Worm (Caenorhabditis elegans) whole organism, young adult: ENCODE measurements around the gene T20D3.6.

Source experiments
- attf-5 ChIP-seq: fragments of 200-800 bp; sonication (Bioruptor generic); optimal IDR thresholded peaks from 2 replicates; lab custom pipeline; 2018; ENCODE audit warnings: mild to moderate bottlenecking, missing genetic modification characterization, missing compliant biosample characterization
- ceh-79 ChIP-seq: sonication (generic microtip); optimal IDR thresholded peaks from 2 replicates; lab custom pipeline; 2017; ENCODE audit warnings: mild to moderate bottlenecking, missing genetic modification characterization, missing compliant biosample characterization
- die-1 ChIP-seq: sonication (generic microtip); optimal IDR thresholded peaks from 2 replicates; lab custom pipeline; 2016; ENCODE audit warnings: missing genotype, mild to moderate bottlenecking, missing genetic modification characterization, missing compliant biosample characterization
- dpl-1 ChIP-seq: fragments of 150-350 bp; optimal IDR thresholded peaks from 2 replicates; lab custom pipeline; 2014; ENCODE audit warnings: missing biosample characterization, missing genetic modification reagents, missing genetic modification characterization
- lag-1 ChIP-seq: fragments of 200-800 bp; sonication (Bioruptor generic); IDR thresholded peaks from 2 replicates; pipeline ENCODE4 v1.3.6; 2022; ENCODE audit warnings: missing genetic modification reagents, missing genetic modification characterization, missing compliant biosample characterization
- madf-6 ChIP-seq: fragments of 200-800 bp; sonication (Bioruptor generic); IDR thresholded peaks from 2 replicates; pipeline ENCODE4 v1.3.6; 2022; ENCODE audit warnings: missing genetic modification reagents, missing genetic modification characterization, missing compliant biosample characterization
- madf-8 ChIP-seq: fragments of 200-800 bp; sonication (Bioruptor generic); conservative IDR thresholded peaks from 2 replicates; pipeline ENCODE4 v1.3.6; 2022; ENCODE audit warnings: missing genetic modification reagents, missing genetic modification characterization, missing compliant biosample characterization
- nfya-1 ChIP-seq: sonication (generic microtip); optimal IDR thresholded peaks from 2 replicates; lab custom pipeline; 2017; ENCODE audit warnings: antibody characterized with exemption, missing compliant biosample characterization, missing genetic modification characterization, borderline replicate concordance; ENCODE audit not compliant: insufficient read depth
- nfya-2 ChIP-seq: fragments of 200-800 bp; sonication (Bioruptor generic); IDR thresholded peaks from 2 replicates; pipeline ENCODE4 v1.3.6; 2022; ENCODE audit warnings: missing genetic modification reagents, missing genetic modification characterization, missing compliant biosample characterization
- pha-4 ChIP-seq: fragments of 150-350 bp; sonication (generic microtip); optimal IDR thresholded peaks from 2 replicates; lab custom pipeline; 2014; ENCODE audit warnings: missing biosample characterization, missing genetic modification reagents, missing genetic modification characterization
- sea-2 ChIP-seq: fragments of 200-800 bp; sonication (Bioruptor generic); IDR thresholded peaks from 2 replicates; pipeline ENCODE4 v1.3.6; 2022; ENCODE audit warnings: missing genetic modification characterization, missing compliant biosample characterization
- unc-130 ChIP-seq: sonication (generic microtip); optimal IDR thresholded peaks from 2 replicates; lab custom pipeline; 2016; ENCODE audit warnings: missing genetic modification reagents, missing genetic modification characterization, missing compliant biosample characterization

DNA sequence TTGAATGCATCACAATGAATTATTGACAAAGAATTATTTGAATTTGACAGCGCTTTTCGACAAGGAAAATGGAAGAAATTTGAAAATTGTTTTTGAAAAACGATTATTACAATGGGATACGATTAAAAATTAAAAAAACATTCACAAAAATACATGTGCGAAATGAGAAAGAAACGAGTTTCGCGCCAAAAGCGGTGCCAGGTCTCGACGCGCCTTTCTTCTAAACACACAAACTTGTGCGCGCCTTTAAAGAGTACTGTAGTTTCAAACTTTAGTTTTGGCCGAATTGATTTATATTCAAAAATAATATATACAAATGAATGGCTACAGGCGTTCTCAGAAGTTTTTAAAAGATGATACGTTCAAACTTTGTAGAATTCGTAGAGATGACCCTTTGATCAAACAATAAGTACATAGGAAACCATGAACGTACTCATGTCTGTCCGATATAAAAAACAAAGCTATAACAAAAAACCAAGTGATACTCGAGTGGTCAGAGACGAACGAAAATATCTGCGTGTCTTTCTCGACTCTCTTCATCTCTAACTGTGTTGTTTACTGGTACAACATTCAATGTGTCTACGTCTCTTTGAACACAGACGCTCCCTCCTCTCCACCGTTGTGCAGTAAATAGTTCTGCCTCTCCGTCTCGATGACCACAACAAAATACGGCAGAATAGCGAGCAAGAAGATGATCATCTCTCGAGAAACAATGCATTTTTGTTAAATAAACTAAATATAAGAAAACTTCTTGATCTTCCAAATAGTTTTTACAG lies 28.9 kb upstream of the T20D3.6 start:
- no peak for TF ChIP-seq nfya-1 (tag; lab: Kevin White, UChicago)
- TF ChIP-seq nfya-2 (GFP tag; lab: Robert Waterston, UW): no peak
- TF ChIP-seq sea-2 (GFP tag; lab: Robert Waterston, UW): no peak
- no peak for TF ChIP-seq unc-130
- TF ChIP-seq lag-1 (GFP tag; lab: Robert Waterston, UW): no peak
- no peak for TF ChIP-seq die-1 (tag; lab: Kevin White, UChicago)
- TF ChIP-seq attf-5: peak; percentile 10
- peak; percentile 96 for TF ChIP-seq madf-6 (GFP tag; lab: Robert Waterston, UW)
- TF ChIP-seq pha-4 (tag; lab: Kevin White, UChicago): no peak
- TF ChIP-seq ceh-79: no peak
- peak; percentile 76 for TF ChIP-seq dpl-1
- peak; percentile 82 for TF ChIP-seq madf-8 (GFP tag; lab: Robert Waterston, UW)
